Worm (Caenorhabditis elegans): ENCODE results near the gene rol-6.
A peak's percentile ranks its signal among the peaks of the same experiment; 100 is the strongest.

The rol-6 gene

DNA sequence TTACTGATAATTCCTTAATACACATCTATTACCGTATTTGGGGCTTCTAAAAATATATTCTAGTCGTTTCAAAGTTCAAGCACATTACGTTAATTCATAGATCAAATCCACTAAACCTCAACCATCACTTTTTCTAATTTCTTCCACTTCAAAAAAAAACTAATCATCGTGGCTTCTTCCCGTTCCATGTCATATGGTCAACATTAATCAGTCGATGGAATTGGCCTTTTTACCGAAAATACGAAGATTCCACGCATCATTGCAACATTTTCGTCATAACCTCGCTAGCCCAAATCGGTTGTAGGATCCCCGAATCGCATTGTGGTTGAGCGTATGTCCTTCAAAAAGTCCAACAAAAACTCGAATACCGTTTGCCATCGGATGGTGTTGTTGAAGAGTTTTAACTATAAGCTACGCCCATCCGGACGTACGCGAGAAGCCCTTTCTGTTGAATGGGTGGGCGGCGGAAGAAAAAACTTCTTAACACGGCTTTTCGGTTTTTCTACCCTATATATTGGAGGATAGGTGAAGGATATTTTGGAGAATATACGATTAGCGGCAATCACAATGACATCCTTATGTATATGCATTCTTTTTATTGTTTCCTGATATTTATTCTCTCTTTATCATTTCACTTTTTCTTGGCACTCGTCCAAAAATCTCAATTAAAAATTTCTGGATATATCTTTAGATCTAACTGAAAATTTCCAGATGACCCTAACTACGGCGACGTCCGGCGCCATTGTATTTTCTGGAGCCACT lies at the start of gene rol-6:
Gene rol-6, plus strand, starts transcription at position 712 of the 762 bp plus-strand sequence.
- TF ChIP-seq nhr-28 (tag; optimal IDR thresholded peaks at IDR 0.05) (peak; percentile 30), aha-1 (tag) (peak; percentile 85), tra-1 (GFP tag; IDR thresholded peaks at IDR 0.05) (no peak), hlh-11 (tag; optimal IDR thresholded peaks at IDR 0.05) (peak; percentile 17)

- no peak for TF ChIP-seq ceh-20 (GFP tag; IDR thresholded peaks at IDR 0.05)
- TF ChIP-seq egl-43 (GFP tag; IDR thresholded peaks at IDR 0.05): no peak
- TF ChIP-seq dmd-8 (GFP tag; IDR thresholded peaks at IDR 0.05): no peak
- no peak for TF ChIP-seq cey-2 (tag; optimal IDR thresholded peaks at IDR 0.05; ENCODE audit: borderline replicate concordance, insufficient read depth)
- TF ChIP-seq zip-2 (tag; optimal IDR thresholded peaks at IDR 0.05): no peak
- TF ChIP-seq dve-1 (tag; optimal IDR thresholded peaks at IDR 0.05; ENCODE audit: insufficient read depth): peak; percentile 13
- no peak for TF ChIP-seq T20F7.1 (GFP tag; optimal IDR thresholded peaks at IDR 0.05)
- TF ChIP-seq T26A8.4 (GFP tag; IDR thresholded peaks at IDR 0.05): no peak
- TF ChIP-seq nhr-76 (tag; optimal IDR thresholded peaks at IDR 0.05): no peak
- no peak for TF ChIP-seq F26F4.8 (GFP tag; conservative IDR thresholded peaks at IDR 0.05)
- 0 out of 2 replicates have a peak, but pooled peaks have one; percentile 25 for TF ChIP-seq dmd-6 (GFP tag; IDR thresholded peaks at IDR 0.05)
- peak; percentile 22 for TF ChIP-seq dpl-1 (GFP tag; optimal IDR thresholded peaks at IDR 0.05)
- TF ChIP-seq aha-1 (tag): peak; percentile 8
- no peak for TF ChIP-seq vab-7 (GFP tag; IDR thresholded peaks at IDR 0.05)
- peak in 1 of 2 experiments; percentile 81 for TF ChIP-seq lsy-2 (tag; optimal IDR thresholded peaks at IDR 0.05)
- no peak for TF ChIP-seq snpc-4 (tag; optimal IDR thresholded peaks at IDR 0.05)
- no peak for TF ChIP-seq fkh-10 (GFP tag; optimal IDR thresholded peaks at IDR 0.05)
- peak; percentile 79 for TF ChIP-seq mes-2 (tag; optimal IDR thresholded peaks at IDR 0.05; ENCODE audit: poor library complexity, severe bottlenecking)
- TF ChIP-seq ceh-32 (tag; optimal IDR thresholded peaks at IDR 0.05; ENCODE audit: poor library complexity): no peak
- TF ChIP-seq mep-1 (tag; optimal IDR thresholded peaks at IDR 0.05): peak; percentile 66
- no peak; the same call in 1 of the 2 replicates for TF ChIP-seq arid-1 (GFP tag; conservative IDR thresholded peaks at IDR 0.05)
- TF ChIP-seq dmd-9 (GFP tag; IDR thresholded peaks at IDR 0.05): no peak
Measured at ce11 chrII:8683933-8684332, 48.9 kb upstream of the rol-6 start.

DNA sequence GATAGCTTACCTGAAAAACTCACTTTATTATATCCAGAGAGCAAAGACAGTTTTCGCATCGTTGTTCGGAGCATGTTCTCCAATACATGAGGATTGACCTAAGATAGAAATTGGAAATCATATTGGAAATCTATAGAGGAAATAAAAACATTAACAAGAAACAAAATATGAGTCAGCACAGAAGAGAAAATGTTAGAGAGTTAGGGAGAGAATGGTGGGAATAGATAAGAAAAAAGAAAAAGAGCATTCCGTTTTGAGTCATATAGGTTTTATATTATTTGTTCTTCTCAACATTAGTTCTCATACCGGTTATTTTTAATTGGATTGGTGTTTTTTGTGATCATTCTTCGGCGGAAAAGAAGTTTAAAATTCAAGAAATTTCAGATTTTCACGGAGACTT lies 48.0 kb upstream of the rol-6 start, which contains the start of gene hgap-2:
Gene hgap-2, minus strand, starts transcription at position 101 of the 400 bp plus-strand sequence.
- TF ChIP-seq mxl-3 (GFP tag; optimal IDR thresholded peaks at IDR 0.05): no peak
- peak; percentile 25 for TF ChIP-seq nhr-6 (tag; optimal IDR thresholded peaks at IDR 0.05)

- TF ChIP-seq aha-1 (tag): peak; percentile 39
- no peak for TF ChIP-seq attf-4 (tag; optimal IDR thresholded peaks at IDR 0.05)
Measured at ce11 chrII:8685623-8686022, 47.2 kb upstream of the rol-6 start, which contains the start of gene C34C6.9. C34C6.9 (plus strand) TSS chrII:8685923.

DNA sequence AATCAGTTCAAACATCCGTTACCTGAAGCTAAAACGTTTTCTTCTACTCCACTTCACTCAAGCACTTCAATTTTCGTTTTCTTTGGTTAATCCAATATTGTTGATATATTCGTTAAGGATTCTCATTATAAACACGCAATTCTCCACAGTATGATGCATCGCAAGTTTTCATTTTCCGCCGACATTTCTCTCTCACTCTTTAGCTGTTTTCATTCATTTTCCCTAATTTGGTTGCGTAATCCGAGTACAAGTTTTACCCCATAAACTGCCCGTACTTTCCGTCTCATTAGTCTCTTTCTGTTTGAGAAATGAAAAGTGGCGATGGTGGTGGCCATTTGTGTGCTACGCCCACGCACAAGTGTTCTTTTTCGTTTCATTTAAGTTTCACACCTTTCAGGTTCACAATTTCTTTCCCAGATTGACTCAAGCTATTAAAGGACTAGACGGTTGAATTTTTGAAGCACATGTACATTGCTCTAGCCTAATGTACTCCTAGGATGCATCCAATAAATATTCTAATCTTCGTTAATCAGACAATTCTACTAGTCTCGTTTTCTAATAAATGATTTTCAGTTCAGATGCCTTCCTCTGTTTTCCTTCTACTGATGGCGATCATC lies 41.4 kb upstream of the rol-6 start, which contains the start of gene C34C6.3:
Gene C34C6.3, plus strand, starts transcription at position 567 of the 617 bp plus-strand sequence.
- TF ChIP-seq unc-62 (GFP tag; optimal IDR thresholded peaks at IDR 0.05 in 1 of 2) (peak in 1 of 2 experiments; percentile 34), unc-62 (tag; optimal IDR thresholded peaks at IDR 0.05) (no peak), arid-1 (GFP tag; conservative IDR thresholded peaks at IDR 0.05) (no peak), T20F7.1 (GFP tag; optimal IDR thresholded peaks at IDR 0.05) (no peak), zfp-2 (tag; optimal IDR thresholded peaks at IDR 0.05) (no peak), Y75B8A.6 (GFP tag; IDR thresholded peaks at IDR 0.05) (no peak), saeg-2 (GFP tag; IDR thresholded peaks at IDR 0.05) (no peak)

Measured in whole organism, L4 larva.